Worm (Caenorhabditis elegans): ENCODE measurements around the gene tag-243.

DNA sequence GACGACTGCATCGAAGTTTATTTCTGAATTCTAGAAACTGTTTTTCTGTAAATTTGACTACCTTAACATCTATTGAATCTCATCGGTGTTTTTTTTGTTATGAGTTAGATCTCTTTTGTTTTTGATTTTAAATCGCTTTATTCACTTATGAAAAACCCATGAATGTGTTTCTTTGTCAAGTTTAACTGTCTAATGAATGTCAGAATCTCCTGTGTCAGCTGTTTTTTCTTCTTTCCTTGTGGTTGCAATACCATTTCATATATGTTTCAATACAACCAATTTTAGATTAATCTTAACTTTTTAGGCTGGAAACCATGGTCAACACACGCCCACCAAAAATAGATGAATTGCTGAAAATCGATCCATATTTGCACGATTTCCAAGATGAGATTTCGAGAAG is 6.8 kb upstream of the tag-243 start, which contains the start of gene T04A8.7:
- no peak for TF ChIP-seq nhr-28 (tag; optimal IDR thresholded peaks at IDR 0.05)
- TF ChIP-seq unc-98 (GFP tag; IDR thresholded peaks at IDR 0.05): no peak

All from whole organism, L1 larva.